Worm (Caenorhabditis elegans) whole organism, late embryonic: ENCODE measurements around the gene F18A12.7.

Experiments used
- C08G9.2 ChIP-seq: sonication (generic microtip); optimal IDR thresholded peaks from 2 replicates; lab custom pipeline; 2016; ENCODE audit warnings: mild to moderate bottlenecking, missing genetic modification characterization, moderate library complexity, missing compliant biosample characterization
- C38D4.7 ChIP-seq: fragments of 200-800 bp; sonication (Bioruptor generic); optimal IDR thresholded peaks from 2 replicates; lab custom pipeline; 2018; ENCODE audit warnings: mild to moderate bottlenecking, missing genetic modification characterization, moderate library complexity, missing compliant biosample characterization
- K02D7.2 ChIP-seq: sonication (generic microtip); optimal IDR thresholded peaks from 2 replicates; lab custom pipeline; 2017; ENCODE audit warnings: mild to moderate bottlenecking, missing genetic modification characterization, missing compliant biosample characterization
- K09A11.1 ChIP-seq: sonication (generic microtip); optimal IDR thresholded peaks from 2 replicates; lab custom pipeline; 2017; ENCODE audit warnings: antibody characterized with exemption, mild to moderate bottlenecking, missing genetic modification characterization, missing compliant biosample characterization; ENCODE audit not compliant: insufficient read depth
- ceh-14 ChIP-seq: sonication (generic microtip); optimal IDR thresholded peaks from 2 replicates; lab custom pipeline; 2016; ENCODE audit warnings: missing genotype, missing genetic modification characterization, missing compliant biosample characterization
- ceh-19 ChIP-seq: fragments of 200-800 bp; sonication (Bioruptor generic); optimal IDR thresholded peaks from 2 replicates; lab custom pipeline; 2018; ENCODE audit warnings: mild to moderate bottlenecking, missing genetic modification characterization, missing compliant biosample characterization
- ceh-2 ChIP-seq: sonication (generic microtip); optimal IDR thresholded peaks from 2 replicates; lab custom pipeline; 2016; ENCODE audit warnings: missing genotype, missing genetic modification characterization, missing compliant biosample characterization
- ceh-24 ChIP-seq: sonication (generic microtip); optimal IDR thresholded peaks from 2 replicates; lab custom pipeline; 2016; ENCODE audit warnings: mild to moderate bottlenecking, missing genetic modification characterization, missing compliant biosample characterization
- ceh-30 ChIP-seq: fragments of 150-350 bp; optimal IDR thresholded peaks from 2 replicates; lab custom pipeline; 2014; ENCODE audit warnings: missing biosample characterization, missing genetic modification characterization
- ceh-48 ChIP-seq: sonication (generic microtip); optimal IDR thresholded peaks from 2 replicates; lab custom pipeline; 2016; ENCODE audit warnings: missing genetic modification characterization, inconsistent platforms, missing compliant biosample characterization
- ceh-6 ChIP-seq: fragments of 200-800 bp; sonication (Bioruptor generic); optimal IDR thresholded peaks from 2 replicates; lab custom pipeline; 2018; ENCODE audit warnings: mild to moderate bottlenecking, missing genetic modification characterization, missing compliant biosample characterization
- che-1 ChIP-seq: sonication (generic microtip); optimal IDR thresholded peaks from 2 replicates; lab custom pipeline; 2016; ENCODE audit warnings: mild to moderate bottlenecking, missing genetic modification characterization, missing compliant biosample characterization
- elt-2 ChIP-seq: sonication (generic microtip); optimal IDR thresholded peaks from 2 replicates; lab custom pipeline; 2016; ENCODE audit warnings: missing genetic modification reagents, missing genetic modification characterization, missing compliant biosample characterization
- ets-4 ChIP-seq: sonication (generic microtip); optimal IDR thresholded peaks from 2 replicates; lab custom pipeline; 2016; ENCODE audit warnings: missing genetic modification characterization, missing compliant biosample characterization
- eyg-1 ChIP-seq: sonication (generic microtip); optimal IDR thresholded peaks from 2 replicates; lab custom pipeline; 2016; ENCODE audit warnings: missing genotype, missing genetic modification characterization, missing compliant biosample characterization
- fax-1 ChIP-seq: sonication (generic microtip); optimal IDR thresholded peaks from 2 replicates; lab custom pipeline; 2016; ENCODE audit warnings: missing genotype, missing genetic modification characterization, missing compliant biosample characterization
- fkh-10 ChIP-seq: fragments of 150-350 bp; optimal IDR thresholded peaks from 2 replicates; lab custom pipeline; 2014; ENCODE audit warnings: missing biosample characterization, missing genetic modification reagents, missing genetic modification characterization
- fkh-6 ChIP-seq: sonication (generic microtip); optimal IDR thresholded peaks from 2 replicates; lab custom pipeline; 2016; ENCODE audit warnings: missing genetic modification characterization, missing compliant biosample characterization
- gmeb-2 ChIP-seq: sonication (generic microtip); optimal IDR thresholded peaks from 2 replicates; lab custom pipeline; 2016; ENCODE audit warnings: missing genetic modification characterization, inconsistent platforms, missing compliant biosample characterization
- hlh-30 ChIP-seq: sonication (generic microtip); optimal IDR thresholded peaks from 2 replicates; lab custom pipeline; 2017; ENCODE audit warnings: antibody characterized with exemption, missing genetic modification characterization, missing compliant biosample characterization; ENCODE audit not compliant: insufficient read depth
- hlh-6 ChIP-seq: sonication (generic microtip); optimal IDR thresholded peaks from 2 replicates; lab custom pipeline; 2016; ENCODE audit warnings: missing genotype, missing genetic modification characterization, missing compliant biosample characterization
- lin-11 ChIP-seq: fragments of 200-800 bp; sonication (Bioruptor generic); optimal IDR thresholded peaks from 2 replicates; lab custom pipeline; 2018; ENCODE audit warnings: mild to moderate bottlenecking, missing genetic modification characterization, missing compliant biosample characterization
- madf-2 ChIP-seq: sonication (generic microtip); optimal IDR thresholded peaks from 2 replicates; lab custom pipeline; 2017; ENCODE audit warnings: missing genetic modification characterization, missing compliant biosample characterization
- mec-3 ChIP-seq: sonication (generic microtip); optimal IDR thresholded peaks from 2 replicates; lab custom pipeline; 2016; ENCODE audit warnings: borderline replicate concordance, missing genetic modification characterization, missing compliant biosample characterization
- nfya-1 ChIP-seq: sonication (generic microtip); optimal IDR thresholded peaks from 2 replicates; lab custom pipeline; 2017; ENCODE audit warnings: missing genetic modification characterization, mild to moderate bottlenecking, missing compliant biosample characterization, antibody characterized with exemption, moderate library complexity
- npax-4 ChIP-seq: sonication (generic microtip); optimal IDR thresholded peaks from 2 replicates; lab custom pipeline; 2016; ENCODE audit warnings: missing genetic modification characterization, missing compliant biosample characterization
- odd-2 ChIP-seq: sonication (generic microtip); optimal IDR thresholded peaks from 2 replicates; lab custom pipeline; 2017; ENCODE audit warnings: antibody characterized with exemption, mild to moderate bottlenecking, missing genetic modification characterization, missing compliant biosample characterization
- pag-3 ChIP-seq: sonication (generic microtip); optimal IDR thresholded peaks from 2 replicates; lab custom pipeline; 2016; ENCODE audit warnings: missing compliant biosample characterization, missing genetic modification characterization, borderline replicate concordance
- pax-1 ChIP-seq: fragments of 150-350 bp; optimal IDR thresholded peaks from 2 replicates; lab custom pipeline; 2014; ENCODE audit warnings: missing biosample characterization, missing genetic modification characterization
- pros-1 ChIP-seq: fragments of 150-350 bp; optimal IDR thresholded peaks from 2 replicates; lab custom pipeline; 2014; ENCODE audit warnings: missing biosample characterization, missing genetic modification reagents, missing genetic modification characterization
- rnt-1 ChIP-seq: sonication (generic microtip); optimal IDR thresholded peaks from 2 replicates; lab custom pipeline; 2016; ENCODE audit warnings: missing genetic modification characterization, missing compliant biosample characterization
- sox-4 ChIP-seq: sonication (generic microtip); optimal IDR thresholded peaks from 2 replicates; lab custom pipeline; 2017; ENCODE audit warnings: mild to moderate bottlenecking, missing genetic modification characterization, inconsistent platforms, missing compliant biosample characterization
- syd-9 ChIP-seq: sonication (generic microtip); optimal IDR thresholded peaks from 2 replicates; lab custom pipeline; 2016; ENCODE audit warnings: mild to moderate bottlenecking, missing genetic modification characterization, moderate library complexity, missing compliant biosample characterization
- tbx-2 ChIP-seq: sonication (generic microtip); optimal IDR thresholded peaks from 2 replicates; lab custom pipeline; 2016; ENCODE audit warnings: missing genetic modification characterization, missing compliant biosample characterization
- tbx-7 ChIP-seq: sonication (generic microtip); optimal IDR thresholded peaks from 2 replicates; lab custom pipeline; 2016; ENCODE audit warnings: missing genotype, missing genetic modification characterization, missing compliant biosample characterization
- unc-3 ChIP-seq, 2 experiments: fragments of 200-800 bp in 1 of 2; sonication (Bioruptor generic) in 1 of 2; sonication (generic microtip) in 1 of 2; conservative IDR thresholded peaks in 1 of 2; optimal IDR thresholded peaks in 1 of 2; 2 replicates each; pipeline versions ENCODE4 v1.3.6 to Lab custom; 2016 to 2022; ENCODE audit warnings: missing compliant biosample characterization in 2 of 2, missing genetic modification characterization in 2 of 2, missing genetic modification reagents in 1 of 2
- unc-42 ChIP-seq: sonication (generic microtip); optimal IDR thresholded peaks from 2 replicates; lab custom pipeline; 2016; ENCODE audit warnings: missing genotype, missing genetic modification characterization, missing compliant biosample characterization
- ztf-16 ChIP-seq: sonication (generic microtip); optimal IDR thresholded peaks from 2 replicates; lab custom pipeline; 2017; ENCODE audit warnings: missing genetic modification characterization, missing compliant biosample characterization

F18A12.7 gene

ce11 chrII:3429400-3429799 is 15.1 kb upstream of the F18A12.7 start, which contains the start of gene C16C8.18:
Gene C16C8.18 (plus strand): TSS chrII:3429700.
- TF ChIP-seq ceh-2: no peak
- no peak for TF ChIP-seq K09A11.1
- TF ChIP-seq che-1 (tag; lab: Kevin White, UChicago): no peak
- no peak for TF ChIP-seq unc-42 (tag; lab: Kevin White, UChicago)
- no peak for TF ChIP-seq elt-2 (tag; lab: Kevin White, UChicago)
- no peak for TF ChIP-seq hlh-6 (tag; lab: Kevin White, UChicago)
- no peak for TF ChIP-seq ceh-24
- no peak for TF ChIP-seq ets-4 (tag; lab: Kevin White, UChicago)
- TF ChIP-seq pros-1 (tag; lab: Kevin White, UChicago): no peak
- TF ChIP-seq odd-2: no peak
- no peak for TF ChIP-seq fax-1 (tag; lab: Kevin White, UChicago)
- TF ChIP-seq syd-9 (tag; lab: Kevin White, UChicago): no peak
- no peak for TF ChIP-seq ceh-19 (GFP tag; lab: Kevin White, UChicago)
- TF ChIP-seq hlh-30: no peak

ce11 chrII:3428158-3428704 is 13.9 kb upstream of the F18A12.7 start:
- no peak for TF ChIP-seq ceh-30 (tag; lab: Kevin White, UChicago)
- peak; percentile 17 for TF ChIP-seq sox-4
- TF ChIP-seq K02D7.2 (tag; lab: Kevin White, UChicago): no peak
- no peak for TF ChIP-seq ceh-6 (GFP tag; lab: Kevin White, UChicago)
- TF ChIP-seq rnt-1 (tag; lab: Kevin White, UChicago): no peak
- no peak for TF ChIP-seq madf-2 (tag; lab: Kevin White, UChicago)
- TF ChIP-seq elt-2 (tag; lab: Kevin White, UChicago): no peak
- no peak for TF ChIP-seq lin-11
- no peak for TF ChIP-seq C38D4.7
- TF ChIP-seq pros-1 (tag; lab: Kevin White, UChicago): no peak
- peak; percentile 85 for TF ChIP-seq ceh-48 (tag; lab: Kevin White, UChicago)
- no peak for TF ChIP-seq hlh-6 (tag; lab: Kevin White, UChicago)
- no peak for TF ChIP-seq unc-3 (GFP tag; conservative IDR thresholded peaks at IDR 0.05; lab: Robert Waterston, UW)
- peak; percentile 11 for TF ChIP-seq unc-3 (tag; optimal IDR thresholded peaks at IDR 0.05; lab: Kevin White, UChicago)
- TF ChIP-seq che-1 (tag; lab: Kevin White, UChicago): no peak
- TF ChIP-seq npax-4 (tag; lab: Kevin White, UChicago): no peak
- TF ChIP-seq ceh-19 (GFP tag; lab: Kevin White, UChicago): peak; percentile 49
- TF ChIP-seq tbx-7 (tag; lab: Kevin White, UChicago): no peak
- TF ChIP-seq ztf-16 (tag; lab: Kevin White, UChicago): no peak
- TF ChIP-seq fkh-6: no peak
- TF ChIP-seq pax-1 (tag; lab: Kevin White, UChicago): no peak
- TF ChIP-seq hlh-30: peak; percentile 28
- TF ChIP-seq nfya-1 (tag; lab: Kevin White, UChicago): peak; percentile 8
- no peak for TF ChIP-seq mec-3 (tag; lab: Kevin White, UChicago)
- no peak for TF ChIP-seq C08G9.2
- no peak for TF ChIP-seq ceh-14 (tag; lab: Kevin White, UChicago)
- TF ChIP-seq tbx-2: no peak

DNA sequence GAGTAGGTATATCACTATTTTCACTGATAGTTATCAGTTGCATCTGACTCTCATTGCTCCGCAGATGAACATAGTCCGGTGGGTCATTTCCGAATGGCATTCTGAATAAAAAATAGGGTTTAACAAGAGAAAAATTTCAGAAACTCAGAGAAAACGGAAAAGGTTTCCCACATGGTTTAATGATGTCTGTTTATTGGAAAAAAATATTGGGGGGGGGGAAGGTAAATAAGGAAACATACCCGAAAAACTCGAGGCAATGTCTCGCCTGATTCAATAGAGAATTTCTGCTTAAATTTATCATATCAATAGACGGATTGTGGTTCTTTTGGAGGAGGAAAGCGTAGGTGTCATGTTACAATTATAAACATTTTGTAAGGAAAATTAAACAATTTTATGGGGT is 11.2 kb upstream of the F18A12.7 start, which contains the start of gene nep-11:
TSS of gene nep-11 (minus strand) at position 101 of the 400 bp plus-strand sequence.
- TF ChIP-seq fkh-10 (no peak), pros-1 (tag; lab: Kevin White, UChicago) (no peak), ceh-14 (tag; lab: Kevin White, UChicago) (no peak), gmeb-2 (no peak), odd-2 (no peak), eyg-1 (no peak), fax-1 (tag; lab: Kevin White, UChicago) (no peak), ets-4 (tag; lab: Kevin White, UChicago) (no peak), ztf-16 (tag; lab: Kevin White, UChicago) (no peak), pag-3 (tag; lab: Kevin White, UChicago) (no peak)
